Fruit fly (Drosophila melanogaster): ENCODE measurements around the gene pigeon.

pigeon gene

dm6 chr2L:19158679-19159551 lies 26.9 kb upstream of the pigeon start (continued):
- no peak for TF ChIP-seq CG4820 (GFP tag; optimal IDR thresholded peaks at IDR 0.05)
- no peak for TF ChIP-seq MESR4 (GFP tag; optimal IDR thresholded peaks at IDR 0.05)
- no peak for TF ChIP-seq pb (GFP tag; optimal IDR thresholded peaks at IDR 0.05)
- no peak for TF ChIP-seq dm (GFP tag; optimal IDR thresholded peaks at IDR 0.05)
- TF ChIP-seq fru (optimal IDR thresholded peaks at IDR 0.05): no peak
- peak; percentile 36 for TF ChIP-seq HLH54F (GFP tag; optimal IDR thresholded peaks at IDR 0.05)
- TF ChIP-seq CG3163 (GFP tag; optimal IDR thresholded peaks at IDR 0.05): peak; percentile 18
- no peak for TF ChIP-seq wdn (GFP tag; IDR thresholded peaks at IDR 0.05)
- no peak for TF ChIP-seq sug (tag; optimal IDR thresholded peaks at IDR 0.05)
- peak; percentile 19 for TF ChIP-seq CG5180 (GFP tag; optimal IDR thresholded peaks at IDR 0.05)
- no peak for TF ChIP-seq luna (GFP tag; optimal IDR thresholded peaks at IDR 0.05)
- TF ChIP-seq unpg (GFP tag; optimal IDR thresholded peaks at IDR 0.05): peak; percentile 22
- TF ChIP-seq H2.0 (GFP tag; IDR thresholded peaks at IDR 0.05): no peak
- peak; percentile 91 for TF ChIP-seq CG17385 (GFP tag; optimal IDR thresholded peaks at IDR 0.05)
- TF ChIP-seq Dfd (GFP tag; optimal IDR thresholded peaks at IDR 0.05): no peak
- TF ChIP-seq MBD-R2 (GFP tag; IDR thresholded peaks at IDR 0.05): no peak
- no peak for TF ChIP-seq Trl (optimal IDR thresholded peaks at IDR 0.05)
- TF ChIP-seq Trl (GFP tag; optimal IDR thresholded peaks at IDR 0.05): peak; percentile 11
- TF ChIP-seq D (optimal IDR thresholded peaks at IDR 0.05): peak; percentile 82
- TF ChIP-seq D (GFP tag; optimal IDR thresholded peaks at IDR 0.05): peak; percentile 13
- TF ChIP-seq Hmr (GFP tag; optimal IDR thresholded peaks at IDR 0.05): no peak
- peak; percentile 50 for TF ChIP-seq CG6254 (GFP tag; optimal IDR thresholded peaks at IDR 0.05)
- TF ChIP-seq CG8089 (GFP tag; optimal IDR thresholded peaks at IDR 0.05): no peak
- peak; percentile 49 for TF ChIP-seq CG18262 (tag; optimal IDR thresholded peaks at IDR 0.05)
- peak; percentile 14 for TF ChIP-seq CG15514 (GFP tag; optimal IDR thresholded peaks at IDR 0.05)
- no peak for TF ChIP-seq run (tag; optimal IDR thresholded peaks at IDR 0.05)
- no peak for TF ChIP-seq Abd-B (GFP tag; optimal IDR thresholded peaks at IDR 0.05)
- no peak for TF ChIP-seq lov (optimal IDR thresholded peaks at IDR 0.05)
- 0 out of 3 replicates have a peak, but pooled peaks have one; percentile 35 for TF ChIP-seq lov (GFP tag; IDR thresholded peaks at IDR 0.05)
- TF ChIP-seq Bteb2 (GFP tag; optimal IDR thresholded peaks at IDR 0.05): no peak
- no peak for TF ChIP-seq Hr78 (GFP tag; optimal IDR thresholded peaks at IDR 0.05)
- no peak for TF ChIP-seq vnd (GFP tag; IDR thresholded peaks at IDR 0.05; ENCODE audit: partially characterized antibody)
- TF ChIP-seq HLHmδ (GFP tag; optimal IDR thresholded peaks at IDR 0.05): no peak
- TF ChIP-seq CG17568 (GFP tag; optimal IDR thresholded peaks at IDR 0.05): no peak
- peak; percentile 1 for TF ChIP-seq p53 (GFP tag; optimal IDR thresholded peaks at IDR 0.05)
- TF ChIP-seq hkb (optimal IDR thresholded peaks at IDR 0.05): no peak
- no peak for TF ChIP-seq hkb (GFP tag; IDR thresholded peaks at IDR 0.05)
- TF ChIP-seq ttk (GFP tag; IDR thresholded peaks at IDR 0.05): no peak
- TF ChIP-seq crol (GFP tag; IDR thresholded peaks at IDR 0.05): peak; percentile 53
- no peak for TF ChIP-seq CG7987 (GFP tag; optimal IDR thresholded peaks at IDR 0.05)
- peak; percentile 38 for TF ChIP-seq Jarid2 (GFP tag; optimal IDR thresholded peaks at IDR 0.05)
- TF ChIP-seq grau (tag; optimal IDR thresholded peaks at IDR 0.05): peak; percentile 87
- peak; percentile 23 for TF ChIP-seq Oli (tag; optimal IDR thresholded peaks at IDR 0.05)
- TF ChIP-seq CG4282 (GFP tag; optimal IDR thresholded peaks at IDR 0.05): no peak
- no peak for TF ChIP-seq CG10543 (GFP tag; optimal IDR thresholded peaks at IDR 0.05)
- TF ChIP-seq trem (tag; optimal IDR thresholded peaks at IDR 0.05): no peak
- no peak for TF ChIP-seq gt (GFP tag; IDR thresholded peaks at IDR 0.05)
- no peak for TF ChIP-seq Ravus (GFP tag; IDR thresholded peaks at IDR 0.05)
- TF ChIP-seq CG13624 (GFP tag; optimal IDR thresholded peaks at IDR 0.05): peak; percentile 14
- no peak for TF ChIP-seq nau (GFP tag; optimal IDR thresholded peaks at IDR 0.05)
